Fruit fly (Drosophila melanogaster) whole organism, embryonic: ENCODE results near the gene CG11396.
A peak's percentile ranks its signal among the peaks of the same experiment; 100 is the strongest.

Source experiments
- ATbp ChIP-seq: fragments of 200-800 bp; sonication (Bioruptor generic); optimal IDR thresholded peaks from 2 replicates; lab custom pipeline; 2017; ENCODE audit warnings: missing biosample characterization, mild to moderate bottlenecking, missing genetic modification characterization, missing genetic modification reagents
- Awh ChIP-seq: fragments of 200-800 bp; sonication (Bioruptor generic); IDR thresholded peaks from 2 replicates; pipeline ENCODE4, ENCODE4 v1.3.6; 2022; ENCODE audit warnings: missing biosample characterization, missing genetic modification characterization
- CG11093 ChIP-seq: fragments of 200-800 bp; sonication (Bioruptor generic); IDR thresholded peaks from 3 replicates; pipeline ENCODE4 v1.3.6; 2022; ENCODE audit warnings: missing biosample characterization, missing genetic modification characterization
- CG11398 ChIP-seq: fragments of 200-800 bp; sonication (Bioruptor generic); optimal IDR thresholded peaks from 2 replicates; lab custom pipeline; 2016; ENCODE audit warnings: missing biosample characterization, missing genetic modification characterization
- CG13894 ChIP-seq: fragments of 200-800 bp; sonication (Bioruptor generic); optimal IDR thresholded peaks from 3 replicates; lab custom pipeline; 2018; ENCODE audit warnings: missing biosample characterization, mild to moderate bottlenecking, missing genetic modification characterization, moderate library complexity
- CG14710 ChIP-seq: fragments of 200-800 bp; sonication (Bioruptor generic); optimal IDR thresholded peaks from 3 replicates; lab custom pipeline; 2019; ENCODE audit warnings: missing biosample characterization, mild to moderate bottlenecking, missing genetic modification characterization, moderate library complexity
- CG15601 ChIP-seq: fragments of 200-800 bp; sonication (Bioruptor generic); optimal IDR thresholded peaks from 3 replicates; lab custom pipeline; 2019; ENCODE audit warnings: missing biosample characterization, mild to moderate bottlenecking, missing genetic modification characterization, moderate library complexity
- CG17361 ChIP-seq: fragments of 200-800 bp; sonication (Bioruptor generic); IDR thresholded peaks from 3 replicates; pipeline ENCODE4 v1.3.6; 2022; ENCODE audit warnings: missing biosample characterization, missing genetic modification characterization
- CG17385 ChIP-seq: fragments of 200-800 bp; sonication (Bioruptor generic); optimal IDR thresholded peaks from 3 replicates; lab custom pipeline; 2018; ENCODE audit warnings: missing biosample characterization, mild to moderate bottlenecking, missing genetic modification characterization
- CG1792 ChIP-seq: fragments of 200-800 bp; sonication (Bioruptor generic); optimal IDR thresholded peaks from 2 replicates; lab custom pipeline; 2016; ENCODE audit warnings: missing biosample characterization, missing genetic modification characterization
- CG18599 ChIP-seq: fragments of 200-800 bp; sonication (Bioruptor generic); optimal IDR thresholded peaks from 3 replicates; lab custom pipeline; 2017; ENCODE audit warnings: missing biosample characterization, missing genetic modification characterization, mild to moderate bottlenecking, moderate library complexity, missing genetic modification reagents
- CG2116 ChIP-seq: fragments of 200-800 bp; sonication (Bioruptor generic); optimal IDR thresholded peaks from 3 replicates; lab custom pipeline; 2018; ENCODE audit warnings: missing biosample characterization, mild to moderate bottlenecking, missing genetic modification characterization
- CG2120 ChIP-seq: fragments of 200-800 bp; sonication (Bioruptor generic); optimal IDR thresholded peaks from 3 replicates; lab custom pipeline; 2016; ENCODE audit warnings: missing biosample characterization, missing genetic modification characterization
- CG2199 ChIP-seq: fragments of 200-800 bp; sonication (Bioruptor generic); IDR thresholded peaks from 3 replicates; pipeline ENCODE4 v1.3.6; 2022; ENCODE audit warnings: missing biosample characterization, missing genetic modification characterization
- CG2875 ChIP-seq: fragments of 200-800 bp; sonication (Bioruptor generic); optimal IDR thresholded peaks from 2 replicates; lab custom pipeline; 2017; ENCODE audit warnings: missing biosample characterization, mild to moderate bottlenecking, missing genetic modification characterization, missing genetic modification reagents
- CG30431 ChIP-seq: fragments of 200-800 bp; sonication (Bioruptor generic); optimal IDR thresholded peaks from 2 replicates; lab custom pipeline; 2017; ENCODE audit warnings: missing biosample characterization, missing genetic modification characterization
- CG34422 ChIP-seq: fragments of 200-800 bp; sonication (Bioruptor generic); IDR thresholded peaks from 3 replicates; pipeline ENCODE4 v1.3.6; 2022; ENCODE audit warnings: missing biosample characterization, missing genetic modification characterization
- CG6175 ChIP-seq: fragments of 200-800 bp; sonication (Bioruptor generic); IDR thresholded peaks from 3 replicates; pipeline ENCODE4 v1.3.6; 2022; ENCODE audit warnings: missing biosample characterization, missing genetic modification characterization
- CG6813 ChIP-seq: fragments of 200-800 bp; sonication (Bioruptor generic); optimal IDR thresholded peaks from 2 replicates; lab custom pipeline; 2017; ENCODE audit warnings: missing biosample characterization, missing genetic modification characterization, mild to moderate bottlenecking, moderate library complexity, missing genetic modification reagents
- CG7271 ChIP-seq: fragments of 200-800 bp; sonication (Bioruptor generic); optimal IDR thresholded peaks from 2 replicates; lab custom pipeline; 2018; ENCODE audit warnings: missing biosample characterization, mild to moderate bottlenecking, missing genetic modification characterization, moderate library complexity
- CG7556 ChIP-seq: fragments of 200-800 bp; sonication (Bioruptor generic); optimal IDR thresholded peaks from 2 replicates; lab custom pipeline; 2017; ENCODE audit warnings: missing biosample characterization, mild to moderate bottlenecking, missing genetic modification characterization
- CG7928 ChIP-seq: fragments of 200-800 bp; sonication (Bioruptor generic); optimal IDR thresholded peaks from 2 replicates; lab custom pipeline; 2017; ENCODE audit warnings: missing biosample characterization, mild to moderate bottlenecking, missing genetic modification characterization
- CG9932 ChIP-seq: fragments of 200-800 bp; sonication (Bioruptor generic); IDR thresholded peaks from 2 replicates; pipeline ENCODE4 v1.3.6; 2022; ENCODE audit warnings: missing biosample characterization, missing genetic modification characterization
- CkIIα-i1 ChIP-seq: fragments of 200-800 bp; sonication (Bioruptor generic); IDR thresholded peaks from 2 replicates; pipeline ENCODE4 v1.3.6; 2022; ENCODE audit warnings: missing biosample characterization, missing genetic modification characterization
- Deaf1 ChIP-seq: fragments of 200-800 bp; optimal IDR thresholded peaks from 3 replicates; lab custom pipeline; 2019; ENCODE audit warnings: missing biosample characterization, mild to moderate bottlenecking, missing genetic modification characterization, moderate library complexity
- Hmr ChIP-seq: fragments of 200-800 bp; sonication (Bioruptor generic); optimal IDR thresholded peaks from 3 replicates; lab custom pipeline; 2017; ENCODE audit warnings: mild to moderate bottlenecking, missing biosample characterization, missing genetic modification reagents, missing genetic modification characterization
- Med ChIP-seq: fragments of 200-800 bp; sonication (Bioruptor generic); peaks from one replicate; lab custom pipeline; 2016; ENCODE audit warnings: missing biosample characterization, missing genetic modification characterization, mild to moderate bottlenecking, inconsistent platforms, moderate library complexity
- NFAT ChIP-seq: fragments of 200-800 bp; sonication (Bioruptor generic); IDR thresholded peaks from 2 replicates; pipeline ENCODE4 v1.3.6; 2022; ENCODE audit warnings: missing biosample characterization, missing genetic modification characterization
- YL-1 ChIP-seq: fragments of 200-800 bp; sonication (Bioruptor generic); optimal IDR thresholded peaks from 3 replicates; lab custom pipeline; 2017; ENCODE audit warnings: missing biosample characterization, mild to moderate bottlenecking, missing genetic modification characterization
- ap ChIP-seq: fragments of 200-800 bp; sonication (Bioruptor generic); IDR thresholded peaks from 2 replicates; pipeline ENCODE4 v1.3.6; 2022; ENCODE audit warnings: missing biosample characterization, missing genetic modification characterization
- bbx ChIP-seq: fragments of 200-800 bp; sonication (Bioruptor generic); IDR thresholded peaks from 2 replicates; pipeline ENCODE4 v1.3.6; 2022; ENCODE audit warnings: missing biosample characterization, missing genetic modification characterization; ENCODE audit not compliant: partially characterized antibody
- cas ChIP-seq: fragments of 200-800 bp; sonication (Bioruptor generic); IDR thresholded peaks from 2 replicates; pipeline ENCODE4 v1.3.6; 2022; ENCODE audit warnings: missing biosample characterization, missing genetic modification characterization
- ci ChIP-seq: fragments of 200-800 bp; sonication (Bioruptor generic); IDR thresholded peaks from 3 replicates; pipeline ENCODE4 v1.3.6; 2022; ENCODE audit warnings: missing biosample characterization, missing genetic modification characterization
- crol ChIP-seq: fragments of 200-800 bp; sonication (Bioruptor generic); IDR thresholded peaks from 2 replicates; pipeline ENCODE4 v1.3.6; 2022; ENCODE audit warnings: missing biosample characterization, missing genetic modification characterization
- dmrt99B ChIP-seq: fragments of 200-800 bp; sonication (Bioruptor generic); optimal IDR thresholded peaks from 2 replicates; lab custom pipeline; 2018; ENCODE audit warnings: missing biosample characterization, mild to moderate bottlenecking, missing genetic modification characterization, moderate library complexity
- dpn ChIP-seq, 2 experiments: fragments of 200-800 bp; sonication (Bioruptor generic); optimal IDR thresholded peaks; 3 replicates each; lab custom pipeline; 2016; ENCODE audit warnings: missing biosample characterization in 2 of 2, missing genetic modification characterization in 2 of 2
- emc ChIP-seq: fragments of 200-800 bp; sonication (Bioruptor generic); optimal IDR thresholded peaks from 2 replicates; lab custom pipeline; 2016; ENCODE audit warnings: missing biosample characterization, missing genetic modification characterization
- fd3F ChIP-seq: fragments of 200-800 bp; sonication (Bioruptor generic); optimal IDR thresholded peaks from 2 replicates; lab custom pipeline; 2018; ENCODE audit warnings: missing biosample characterization, mild to moderate bottlenecking, missing genetic modification characterization, moderate library complexity
- insv ChIP-seq, 2 experiments: fragments of 200-800 bp; sonication (Bioruptor generic); optimal IDR thresholded peaks; 3 replicates each; lab custom pipeline; 2016 to 2018; ENCODE audit warnings: missing biosample characterization in 2 of 2, missing genetic modification characterization in 2 of 2
- knrl ChIP-seq: fragments of 200-800 bp; sonication (Bioruptor generic); IDR thresholded peaks from 3 replicates; pipeline ENCODE4 v1.3.6; 2022; ENCODE audit warnings: missing biosample characterization, missing genetic modification characterization; ENCODE audit not compliant: partially characterized antibody
- sima ChIP-seq: fragments of 200-800 bp; sonication (Bioruptor generic); optimal IDR thresholded peaks from 2 replicates; lab custom pipeline; 2016; ENCODE audit warnings: missing biosample characterization, missing genetic modification characterization
- slp2 ChIP-seq: fragments of 200-800 bp; sonication (Bioruptor generic); optimal IDR thresholded peaks from 2 replicates; lab custom pipeline; 2016; ENCODE audit warnings: missing biosample characterization, missing genetic modification characterization
- sna ChIP-seq: fragments of 200-800 bp; sonication (Bioruptor generic); IDR thresholded peaks from 2 replicates; pipeline ENCODE4 v1.3.6; 2022; ENCODE audit warnings: missing biosample characterization, missing genetic modification characterization; ENCODE audit not compliant: partially characterized antibody
- ssp ChIP-seq: fragments of 200-800 bp; sonication (Bioruptor generic); IDR thresholded peaks from 2 replicates; pipeline ENCODE4 v1.3.6; 2022; ENCODE audit warnings: missing biosample characterization, missing genetic modification characterization
- tap ChIP-seq: fragments of 200-800 bp; optimal IDR thresholded peaks from 3 replicates; lab custom pipeline; 2019; ENCODE audit warnings: missing biosample characterization, mild to moderate bottlenecking, missing genetic modification characterization, moderate library complexity
- tin ChIP-seq: fragments of 200-800 bp; sonication (Bioruptor generic); optimal IDR thresholded peaks from 3 replicates; lab custom pipeline; 2016; ENCODE audit warnings: missing biosample characterization, missing genetic modification characterization
- toy ChIP-seq: fragments of 200-800 bp; sonication (Bioruptor generic); IDR thresholded peaks from 2 replicates; pipeline ENCODE4 v1.3.6; 2022; ENCODE audit warnings: missing biosample characterization, missing genetic modification characterization
- vnd ChIP-seq: fragments of 200-800 bp; sonication (Bioruptor generic); IDR thresholded peaks from 3 replicates; pipeline ENCODE4 v1.3.6; 2022; ENCODE audit warnings: missing biosample characterization, missing genetic modification characterization; ENCODE audit not compliant: partially characterized antibody

Gene CG11396

DNA sequence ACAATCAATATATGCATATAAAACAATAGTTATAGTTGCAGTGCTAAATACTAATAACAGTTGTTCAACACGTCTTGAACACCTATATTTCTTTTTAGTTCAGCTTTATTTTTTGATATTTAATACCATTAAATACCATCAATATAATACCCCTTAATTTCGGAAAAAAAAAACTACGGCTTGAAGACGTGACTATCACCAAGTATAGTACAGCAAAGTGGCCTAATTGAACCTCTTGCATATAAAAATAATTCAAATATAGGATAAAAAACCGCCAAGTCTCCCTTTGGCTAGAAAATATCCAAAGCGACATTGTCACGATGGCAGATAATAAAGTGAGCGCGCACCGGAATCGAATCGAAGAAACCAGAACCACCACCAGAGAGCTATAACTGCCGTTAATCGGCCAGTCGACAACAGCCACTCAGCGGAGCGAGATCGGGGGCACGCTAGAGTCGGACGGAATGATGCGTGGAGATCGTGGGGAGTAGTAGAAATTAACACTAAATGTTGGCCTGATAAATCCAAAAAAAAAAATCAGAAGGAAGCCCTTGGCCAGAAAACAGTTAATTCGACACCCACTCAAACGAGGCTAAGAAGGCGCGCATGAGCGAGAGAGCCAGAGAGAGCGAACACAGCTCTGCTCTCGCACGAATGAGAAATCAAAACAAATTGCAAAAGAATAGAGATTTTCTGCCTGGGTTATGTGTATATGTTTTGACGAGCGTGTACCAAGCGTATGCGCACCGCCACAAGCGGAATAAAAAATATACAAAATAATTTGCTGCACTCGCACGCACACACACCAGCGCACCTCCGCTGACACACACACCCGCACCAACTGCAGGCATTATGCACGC lies 2.9 kb downstream of the CG11396 start (continued):
- TF ChIP-seq sna (GFP tag; lab: Robert Waterston, UW) (peak; percentile 45), CG15601 (peak; percentile 49), sima (GFP tag; lab: Kevin White, UChicago) (no peak), vnd (GFP tag; lab: Robert Waterston, UW) (0 out of 3 replicates have a peak, but pooled peaks have one; percentile 31), slp2 (GFP tag; lab: Kevin White, UChicago) (no peak), CG18599 (GFP tag; lab: Kevin White, UChicago) (peak; percentile 40), bbx (GFP tag; lab: Robert Waterston, UW) (peak; percentile 64), CG2199 (GFP tag; lab: Robert Waterston, UW) (peak; percentile 81; the same call in 2 of the 3 replicates), ap (GFP tag; lab: Robert Waterston, UW) (no peak), ssp (GFP tag; lab: Robert Waterston, UW) (no peak), tap (tag; lab: Kevin White, UChicago) (no peak), insv (GFP tag; optimal IDR thresholded peaks at IDR 0.05; lab: Kevin White, UChicago) (no peak), emc (GFP tag; lab: Kevin White, UChicago) (no peak), dpn (GFP tag; optimal IDR thresholded peaks at IDR 0.05; lab: Kevin White, UChicago) (peak; percentile 30 to 46), CG7556 (peak; percentile 55), Awh (GFP tag; lab: Robert Waterston, UW) (no peak), tin (GFP tag; lab: Kevin White, UChicago) (no peak), CG7271 (tag; lab: Kevin White, UChicago) (no peak), Hmr (GFP tag; lab: Kevin White, UChicago) (peak; percentile 58), CG7928 (GFP tag; lab: Kevin White, UChicago) (no peak), Deaf1 (tag; lab: Kevin White, UChicago) (peak; percentile 35), CG6175 (GFP tag; lab: Robert Waterston, UW) (no peak), CG17361 (GFP tag; lab: Robert Waterston, UW) (peak; percentile 77; the same call in 2 of the 3 replicates), CkIIα-i1 (no peak), crol (no peak), CG6813 (GFP tag; lab: Kevin White, UChicago) (peak; percentile 40), Med (GFP tag; lab: Kevin White, UChicago) (peak; percentile 84), CG11093 (no peak), NFAT (0 out of 2 replicates have a peak, but pooled peaks have one; percentile 36), knrl (GFP tag; lab: Robert Waterston, UW) (no peak; the same call in 2 of the 3 replicates), fd3F (GFP tag; lab: Kevin White, UChicago) (no peak), CG34422 (GFP tag; lab: Robert Waterston, UW) (peak; percentile 45; the same call in 1 of the 3 replicates), YL-1 (GFP tag; lab: Kevin White, UChicago) (peak; percentile 9), CG14710 (tag; lab: Kevin White, UChicago) (peak; percentile 56), dmrt99B (tag; lab: Kevin White, UChicago) (peak; percentile 37), CG17385 (GFP tag; lab: Kevin White, UChicago) (peak; percentile 19), ATbp (GFP tag; lab: Kevin White, UChicago) (peak; percentile 22), CG9932 (GFP tag; lab: Robert Waterston, UW) (peak; percentile 29), CG2116 (GFP tag; lab: Kevin White, UChicago) (peak; percentile 46), cas (no peak), CG30431 (peak; percentile 13), CG2875 (GFP tag; lab: Kevin White, UChicago) (no peak), CG11398 (no peak), toy (no peak), ci (GFP tag; lab: Robert Waterston, UW) (peak; percentile 35; the same call in 1 of the 3 replicates), CG13894 (tag; lab: Kevin White, UChicago) (peak; percentile 78), CG2120 (GFP tag; lab: Kevin White, UChicago) (peak; percentile 51), CG1792 (GFP tag; lab: Kevin White, UChicago) (no peak)
